Fruit fly (Drosophila melanogaster) whole organism, embryonic: ENCODE results near the gene Nf-YA.

Experiments
- ATbp ChIP-seq: fragments of 200-800 bp; sonication (Bioruptor generic); optimal IDR thresholded peaks from 2 replicates; lab custom pipeline; 2017; ENCODE audit warnings: missing biosample characterization, mild to moderate bottlenecking, missing genetic modification characterization, missing genetic modification reagents
- CG10274 ChIP-seq: fragments of 200-800 bp; sonication (Bioruptor generic); optimal IDR thresholded peaks from 3 replicates; lab custom pipeline; 2017; ENCODE audit warnings: missing biosample characterization, mild to moderate bottlenecking, missing genetic modification characterization
- CG15073 ChIP-seq: fragments of 200-800 bp; sonication (Bioruptor generic); optimal IDR thresholded peaks from 2 replicates; lab custom pipeline; 2016; ENCODE audit warnings: missing biosample characterization, missing genetic modification characterization
- CG1529 ChIP-seq: fragments of 200-800 bp; sonication (Bioruptor generic); optimal IDR thresholded peaks from 3 replicates; lab custom pipeline; 2018; ENCODE audit warnings: missing biosample characterization, missing genetic modification characterization
- CG16815 ChIP-seq: fragments of 200-800 bp; sonication (Bioruptor generic); optimal IDR thresholded peaks from 3 replicates; lab custom pipeline; 2017; ENCODE audit warnings: missing biosample characterization, mild to moderate bottlenecking, missing genetic modification characterization
- CG3281 ChIP-seq: fragments of 200-800 bp; sonication (Bioruptor generic); optimal IDR thresholded peaks from 3 replicates; lab custom pipeline; 2017; ENCODE audit warnings: missing biosample characterization, mild to moderate bottlenecking, missing genetic modification characterization
- CG33557 ChIP-seq: fragments of 200-800 bp; sonication (Bioruptor generic); optimal IDR thresholded peaks from 2 replicates; lab custom pipeline; 2019; ENCODE audit warnings: missing biosample characterization, mild to moderate bottlenecking, missing genetic modification characterization, moderate library complexity
- CG3838 ChIP-seq: fragments of 200-800 bp; sonication (Bioruptor generic); optimal IDR thresholded peaks from 3 replicates; lab custom pipeline; 2016; ENCODE audit warnings: missing biosample characterization, missing genetic modification characterization
- CG4360 ChIP-seq: fragments of 200-800 bp; sonication (Bioruptor generic); IDR thresholded peaks from 2 replicates; pipeline ENCODE4 v1.3.6; 2022; ENCODE audit warnings: missing biosample characterization, missing genetic modification characterization
- CG43689 ChIP-seq: fragments of 200-800 bp; sonication (Bioruptor generic); IDR thresholded peaks from 2 replicates; pipeline ENCODE4 v1.3.6; 2022; ENCODE audit warnings: missing biosample characterization, missing genetic modification characterization
- CG7745 ChIP-seq: fragments of 200-800 bp; sonication (Bioruptor generic); optimal IDR thresholded peaks from 2 replicates; lab custom pipeline; 2018; ENCODE audit warnings: missing biosample characterization, mild to moderate bottlenecking, missing genetic modification characterization, moderate library complexity
- CG9437 ChIP-seq: fragments of 200-800 bp; sonication (Bioruptor generic); optimal IDR thresholded peaks from 2 replicates; lab custom pipeline; 2018; ENCODE audit warnings: missing biosample characterization, mild to moderate bottlenecking, missing genetic modification characterization
- CG9817 ChIP-seq: fragments of 200-800 bp; sonication (Bioruptor generic); optimal IDR thresholded peaks from 2 replicates; lab custom pipeline; 2018; ENCODE audit warnings: missing biosample characterization, mild to moderate bottlenecking, missing genetic modification characterization, moderate library complexity
- CoRest ChIP-seq: fragments of 200-800 bp; sonication (Bioruptor generic); optimal IDR thresholded peaks from 3 replicates; lab custom pipeline; 2018; ENCODE audit warnings: missing biosample characterization, mild to moderate bottlenecking, missing genetic modification characterization, moderate library complexity
- CrebB ChIP-seq: fragments of 200-800 bp; sonication (Bioruptor generic); optimal IDR thresholded peaks from 3 replicates; lab custom pipeline; 2018; ENCODE audit warnings: missing biosample characterization, mild to moderate bottlenecking, missing genetic modification characterization
- D ChIP-seq, 2 experiments: fragments of 200-800 bp in 1 of 2; fragments of >200 bp in 1 of 2; sonication (Bioruptor generic) in 1 of 2; optimal IDR thresholded peaks; 2 replicates in 1 of 2; 3 replicates in 1 of 2; lab custom pipeline; 2017; ENCODE audit warnings: mild to moderate bottlenecking in 1 of 2, missing biosample characterization in 1 of 2, missing genetic modification characterization in 1 of 2, missing genetic modification reagents in 1 of 2
- Drgx ChIP-seq: fragments of 200-800 bp; sonication (Bioruptor generic); IDR thresholded peaks from 2 replicates; pipeline ENCODE4 v1.3.6; 2022; ENCODE audit warnings: missing biosample characterization, missing genetic modification characterization
- E2f2 ChIP-seq: fragments of 200-800 bp; sonication (Bioruptor generic); IDR thresholded peaks from 2 replicates; pipeline ENCODE4 v1.3.6; 2022; ENCODE audit warnings: missing biosample characterization, missing genetic modification characterization
- Fer1 ChIP-seq: fragments of 200-800 bp; sonication (Bioruptor generic); optimal IDR thresholded peaks from 2 replicates; lab custom pipeline; 2017; ENCODE audit warnings: missing biosample characterization, mild to moderate bottlenecking, missing genetic modification characterization
- H2.0 ChIP-seq: fragments of 200-800 bp; sonication (Bioruptor generic); IDR thresholded peaks from 2 replicates; pipeline ENCODE4 v1.3.6; 2022; ENCODE audit warnings: missing biosample characterization, missing genetic modification characterization
- Med ChIP-seq: fragments of 200-800 bp; sonication (Bioruptor generic); peaks from one replicate; lab custom pipeline; 2016; ENCODE audit warnings: missing biosample characterization, missing genetic modification characterization, mild to moderate bottlenecking, inconsistent platforms, moderate library complexity
- Rx ChIP-seq: fragments of 200-800 bp; sonication (Bioruptor generic); IDR thresholded peaks from 2 replicates; pipeline ENCODE4 v1.3.6; 2022; ENCODE audit warnings: missing biosample characterization, missing genetic modification characterization
- Sry-β ChIP-seq: fragments of 200-800 bp; sonication (Bioruptor generic); optimal IDR thresholded peaks from 2 replicates; lab custom pipeline; 2018; ENCODE audit warnings: missing biosample characterization, mild to moderate bottlenecking, missing genetic modification characterization, moderate library complexity
- Ssrp ChIP-seq: fragments of 200-800 bp; sonication (Bioruptor generic); optimal IDR thresholded peaks from 2 replicates; lab custom pipeline; 2018; ENCODE audit warnings: missing biosample characterization, mild to moderate bottlenecking, missing genetic modification characterization, moderate library complexity
- TFAM ChIP-seq: fragments of 200-800 bp; sonication (Bioruptor generic); optimal IDR thresholded peaks from 2 replicates; lab custom pipeline; 2017; ENCODE audit warnings: missing biosample characterization, missing genetic modification characterization, inconsistent platforms
- amos ChIP-seq: fragments of 200-800 bp; sonication (Bioruptor generic); IDR thresholded peaks from 2 replicates; pipeline ENCODE4 v1.3.6; 2022; ENCODE audit warnings: missing biosample characterization, missing genetic modification characterization; ENCODE audit not compliant: partially characterized antibody
- ara ChIP-seq: fragments of 200-800 bp; sonication (Bioruptor generic); IDR thresholded peaks from 2 replicates; pipeline ENCODE4 v1.3.6; 2022; ENCODE audit warnings: missing biosample characterization, missing genetic modification characterization
- bbx ChIP-seq: fragments of 200-800 bp; sonication (Bioruptor generic); IDR thresholded peaks from 2 replicates; pipeline ENCODE4 v1.3.6; 2022; ENCODE audit warnings: missing biosample characterization, missing genetic modification characterization; ENCODE audit not compliant: partially characterized antibody
- bsh ChIP-seq, 2 experiments: fragments of 200-800 bp; sonication (Bioruptor generic); optimal IDR thresholded peaks; 2 replicates each; lab custom pipeline; 2017 to 2018; ENCODE audit warnings: mild to moderate bottlenecking in 2 of 2, missing biosample characterization in 2 of 2, missing genetic modification characterization in 2 of 2, moderate library complexity in 1 of 2
- cwo ChIP-seq: fragments of 200-800 bp; sonication (Bioruptor generic); optimal IDR thresholded peaks from 3 replicates; lab custom pipeline; 2017; ENCODE audit warnings: missing biosample characterization, missing genetic modification characterization, mild to moderate bottlenecking, moderate library complexity, missing genetic modification reagents
- danr ChIP-seq: fragments of 200-800 bp; sonication (Bioruptor generic); IDR thresholded peaks from 2 replicates; pipeline ENCODE4 v1.3.6; 2022; ENCODE audit warnings: missing biosample characterization, missing genetic modification characterization
- dm ChIP-seq: fragments of 200-800 bp; sonication (Bioruptor generic); optimal IDR thresholded peaks from 3 replicates; lab custom pipeline; 2016; ENCODE audit warnings: missing biosample characterization, missing genetic modification characterization
- ems ChIP-seq: fragments of 200-800 bp; sonication (Bioruptor generic); optimal IDR thresholded peaks from 3 replicates; lab custom pipeline; 2016; ENCODE audit warnings: missing biosample characterization, missing genetic modification characterization
- ewg ChIP-seq: fragments of 200-800 bp; sonication (Bioruptor generic); optimal IDR thresholded peaks from 3 replicates; lab custom pipeline; 2017; ENCODE audit warnings: mild to moderate bottlenecking, missing biosample characterization, missing genetic modification reagents, missing genetic modification characterization
- fd64A ChIP-seq: fragments of 200-800 bp; sonication (Bioruptor generic); optimal IDR thresholded peaks from 3 replicates; lab custom pipeline; 2018; ENCODE audit warnings: missing biosample characterization, mild to moderate bottlenecking, missing genetic modification characterization
- fru ChIP-seq: fragments of >200 bp; optimal IDR thresholded peaks from 2 replicates; lab custom pipeline; 2017
- gem ChIP-seq: fragments of 200-800 bp; sonication (Bioruptor generic); optimal IDR thresholded peaks from 2 replicates; lab custom pipeline; 2019; ENCODE audit warnings: missing biosample characterization, mild to moderate bottlenecking, missing genetic modification characterization, moderate library complexity
- hbn ChIP-seq: fragments of 200-800 bp; sonication (Bioruptor generic); IDR thresholded peaks from 2 replicates; pipeline ENCODE4 v1.3.6; 2022; ENCODE audit warnings: missing biosample characterization, missing genetic modification characterization; ENCODE audit not compliant: partially characterized antibody
- hth ChIP-seq: fragments of >200 bp; optimal IDR thresholded peaks from 2 replicates; lab custom pipeline; 2017; ENCODE audit warnings: inconsistent platforms
- mirr ChIP-seq: fragments of 200-800 bp; sonication (Bioruptor generic); optimal IDR thresholded peaks from 3 replicates; lab custom pipeline; 2018; ENCODE audit warnings: missing biosample characterization, mild to moderate bottlenecking, missing genetic modification characterization
- nom ChIP-seq: fragments of 200-800 bp; sonication (Bioruptor generic); optimal IDR thresholded peaks from 2 replicates; lab custom pipeline; 2017; ENCODE audit warnings: missing biosample characterization, missing genetic modification characterization, mild to moderate bottlenecking, moderate library complexity, missing genetic modification reagents
- onecut ChIP-seq: fragments of 200-800 bp; sonication (Bioruptor generic); IDR thresholded peaks from 2 replicates; pipeline ENCODE4 v1.3.6; 2022; ENCODE audit warnings: missing biosample characterization, missing genetic modification characterization
- rib ChIP-seq: fragments of 200-800 bp; sonication (Bioruptor generic); IDR thresholded peaks from 2 replicates; pipeline ENCODE4 v1.3.6; 2022; ENCODE audit warnings: missing biosample characterization, missing genetic modification characterization
- sim ChIP-seq: fragments of 200-800 bp; sonication (Bioruptor generic); IDR thresholded peaks from 2 replicates; pipeline ENCODE4 v1.3.6; 2022; ENCODE audit warnings: missing biosample characterization, missing genetic modification characterization
- stc ChIP-seq: fragments of 200-800 bp; sonication (Bioruptor generic); IDR thresholded peaks from 2 replicates; pipeline ENCODE4 v1.3.6; 2022; ENCODE audit warnings: missing biosample characterization, missing genetic modification characterization
- tap ChIP-seq: fragments of 200-800 bp; optimal IDR thresholded peaks from 3 replicates; lab custom pipeline; 2019; ENCODE audit warnings: missing biosample characterization, mild to moderate bottlenecking, missing genetic modification characterization, moderate library complexity
- tgo ChIP-seq: fragments of 200-800 bp; sonication (Bioruptor generic); IDR thresholded peaks from 3 replicates; pipeline ENCODE4 v1.3.6; 2022; ENCODE audit warnings: missing biosample characterization, missing genetic modification characterization
- tll ChIP-seq, 2 experiments: fragments of 200-800 bp in 1 of 2; fragments of >200 bp in 1 of 2; sonication (Bioruptor generic) in 1 of 2; optimal IDR thresholded peaks; 2 replicates each; lab custom pipeline; 2017 to 2019; ENCODE audit warnings: missing biosample characterization in 2 of 2, missing genetic modification characterization in 2 of 2, mild to moderate bottlenecking in 1 of 2, moderate library complexity in 1 of 2
- zen ChIP-seq: fragments of 200-800 bp; sonication (Bioruptor generic); optimal IDR thresholded peaks from 3 replicates; lab custom pipeline; 2018; ENCODE audit warnings: missing biosample characterization, mild to moderate bottlenecking, missing genetic modification characterization, moderate library complexity

The Nf-YA gene

DNA sequence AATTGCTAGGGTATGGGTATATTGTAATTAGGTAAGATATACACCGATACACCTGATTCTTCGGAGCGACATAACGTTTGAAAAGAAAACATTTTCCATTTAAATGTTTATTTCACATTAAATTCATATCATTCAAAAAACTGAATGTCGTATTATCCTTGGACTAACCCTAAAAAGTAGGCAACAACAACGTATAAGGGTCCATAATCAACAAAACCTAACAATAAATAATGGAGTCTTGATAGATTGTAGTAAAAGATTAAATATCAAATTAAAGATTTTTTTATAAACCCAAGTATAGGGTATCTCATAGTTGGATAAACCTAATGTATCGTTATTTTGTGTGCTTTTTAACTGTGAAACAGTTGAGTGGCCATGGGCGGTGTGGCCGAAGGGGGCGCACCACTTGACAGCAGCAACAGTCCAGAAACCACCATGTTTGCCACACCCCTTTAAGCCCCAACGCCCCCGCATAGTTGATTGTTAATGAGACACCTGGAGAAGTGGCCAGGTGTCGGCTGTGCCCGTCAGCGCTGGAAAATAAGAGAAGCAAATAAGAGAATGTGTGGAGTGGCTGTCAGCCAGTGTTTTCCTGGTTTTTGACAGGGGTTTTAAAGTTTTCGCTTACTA, 26.3 kb upstream of the Nf-YA start (continued):
- TF ChIP-seq hbn (no peak), CG15073 (GFP tag; lab: Kevin White, UChicago) (no peak), hth (lab: Kevin White, UChicago) (no peak), CrebB (no peak), tgo (GFP tag; lab: Robert Waterston, UW) (no peak), CoRest (tag; lab: Kevin White, UChicago) (peak; percentile 61), gem (tag; lab: Kevin White, UChicago) (peak; percentile 58), ewg (GFP tag; lab: Kevin White, UChicago) (no peak), CG3838 (GFP tag; lab: Kevin White, UChicago) (no peak), TFAM (GFP tag; lab: Kevin White, UChicago) (no peak), CG33557 (GFP tag; lab: Kevin White, UChicago) (no peak), CG10274 (GFP tag; lab: Kevin White, UChicago) (no peak), CG16815 (GFP tag; lab: Kevin White, UChicago) (no peak), CG7745 (tag; lab: Kevin White, UChicago) (no peak), CG43689 (GFP tag; lab: Robert Waterston, UW) (no peak), zen (tag; lab: Kevin White, UChicago) (no peak), Ssrp (tag; lab: Kevin White, UChicago) (peak; percentile 34), stc (GFP tag; lab: Robert Waterston, UW) (no peak), tap (tag; lab: Kevin White, UChicago) (no peak), dm (GFP tag; lab: Kevin White, UChicago) (no peak), Rx (GFP tag; lab: Robert Waterston, UW) (no peak), Sry-β (GFP tag; lab: Kevin White, UChicago) (no peak), cwo (GFP tag; lab: Kevin White, UChicago) (peak; percentile 47), Med (GFP tag; lab: Kevin White, UChicago) (peak; percentile 76), sim (GFP tag; lab: Robert Waterston, UW) (no peak), CG9817 (no peak), rib (GFP tag; lab: Robert Waterston, UW) (no peak), Fer1 (GFP tag; lab: Kevin White, UChicago) (peak; percentile 44), ems (GFP tag; lab: Kevin White, UChicago) (no peak), amos (GFP tag; lab: Robert Waterston, UW) (no peak), CG9437 (GFP tag; lab: Kevin White, UChicago) (peak; percentile 11)
- TF ChIP-seq, all 482 proteins: peak for 90

DNA sequence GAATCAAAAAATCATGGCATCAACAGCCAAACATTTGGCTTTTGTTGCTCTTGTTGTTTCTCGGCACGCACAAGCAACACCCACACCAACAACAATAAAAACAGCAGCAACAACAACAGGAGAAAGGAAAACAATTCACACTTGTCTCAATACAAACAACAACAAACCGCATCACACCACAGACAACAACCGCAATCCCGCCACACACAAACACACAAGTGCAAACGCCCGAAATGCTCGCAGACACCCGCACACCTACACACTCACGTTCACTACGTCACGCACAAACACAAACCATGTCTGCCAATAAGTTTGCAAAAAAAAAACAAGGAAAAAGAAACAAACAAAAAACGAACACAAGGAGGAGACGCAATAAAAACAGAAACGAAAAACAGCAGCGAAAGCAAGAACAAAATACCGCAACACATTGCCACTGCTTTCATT, 25.7 kb upstream of the Nf-YA start:
- TF ChIP-seq fd64A (GFP tag; lab: Kevin White, UChicago) (peak; percentile 7), fru (lab: Kevin White, UChicago) (no peak), ara (GFP tag; lab: Robert Waterston, UW) (no peak), onecut (GFP tag; lab: Robert Waterston, UW) (no peak), tll (GFP tag; optimal IDR thresholded peaks at IDR 0.05; lab: Kevin White, UChicago) (peak in 1 of 2 experiments; percentile 95), Drgx (GFP tag; lab: Robert Waterston, UW) (peak; percentile 68), CG4360 (GFP tag; lab: Robert Waterston, UW) (peak; percentile 88), Med (GFP tag; lab: Kevin White, UChicago) (peak; percentile 70), H2.0 (no peak), danr (GFP tag; lab: Robert Waterston, UW) (no peak), bsh (GFP tag; optimal IDR thresholded peaks at IDR 0.05; lab: Kevin White, UChicago) (peak in 1 of 2 experiments; percentile 59), mirr (peak; percentile 46), CG1529 (GFP tag; lab: Kevin White, UChicago) (no peak), CG3281 (no peak), ATbp (peak; percentile 2), E2f2 (no peak), D (optimal IDR thresholded peaks at IDR 0.05; lab: Kevin White, UChicago) (peak; percentile 26), D (GFP tag; optimal IDR thresholded peaks at IDR 0.05; lab: Kevin White, UChicago) (no peak), bbx (GFP tag; lab: Robert Waterston, UW) (no peak), zen (tag; lab: Kevin White, UChicago) (peak; percentile 38), nom (GFP tag; lab: Kevin White, UChicago) (peak; percentile 87)
